Worm (Caenorhabditis elegans) whole organism, young adult: ENCODE results near the gene npp-15.

Experiments
- ama-1 ChIP-seq, 3 experiments: fragments of 150-350 bp in 1 of 3; sonication (generic microtip) in 2 of 3; optimal IDR thresholded peaks; 2 replicates each; lab custom pipeline; 2014 to 2018; ENCODE audit warnings: missing biosample characterization in 2 of 3, missing genetic modification characterization in 2 of 3, missing genetic modification reagents in 2 of 3
- athp-1 ChIP-seq: sonication (generic microtip); optimal IDR thresholded peaks from 2 replicates; lab custom pipeline; 2017; ENCODE audit warnings: mild to moderate bottlenecking, missing genetic modification characterization, missing compliant biosample characterization
- attf-6 ChIP-seq: fragments of 200-800 bp; sonication (Bioruptor generic); IDR thresholded peaks from 2 replicates; pipeline ENCODE4 v1.3.6; 2022; ENCODE audit warnings: missing genetic modification reagents, missing genetic modification characterization, missing compliant biosample characterization
- cebp-2 ChIP-seq: fragments of 200-800 bp; sonication (Bioruptor generic); IDR thresholded peaks from 2 replicates; pipeline ENCODE4 v1.3.6; 2022; ENCODE audit warnings: missing genetic modification characterization, missing compliant biosample characterization
- hmg-1.2 ChIP-seq: fragments of 200-800 bp; sonication (Bioruptor generic); IDR thresholded peaks from 2 replicates; pipeline ENCODE4 v1.3.6; 2022; ENCODE audit warnings: missing genetic modification reagents, missing genetic modification characterization, missing compliant biosample characterization
- hmg-20 ChIP-seq: fragments of 200-800 bp; sonication (Bioruptor generic); IDR thresholded peaks from 2 replicates; pipeline ENCODE4 v1.3.6; 2022; ENCODE audit warnings: missing genetic modification reagents, missing genetic modification characterization, missing compliant biosample characterization
- lsl-1 ChIP-seq: fragments of 200-800 bp; sonication (Bioruptor generic); optimal IDR thresholded peaks from 2 replicates; lab custom pipeline; 2018; ENCODE audit warnings: mild to moderate bottlenecking, missing genetic modification characterization, moderate library complexity, missing compliant biosample characterization
- lsy-27 ChIP-seq: sonication (generic microtip); optimal IDR thresholded peaks from 2 replicates; lab custom pipeline; 2017; ENCODE audit warnings: missing genetic modification characterization, mild to moderate bottlenecking, missing compliant biosample characterization, antibody characterized with exemption, missing genotype, borderline replicate concordance; ENCODE audit not compliant: insufficient read depth
- nfya-2 ChIP-seq: fragments of 200-800 bp; sonication (Bioruptor generic); IDR thresholded peaks from 2 replicates; pipeline ENCODE4 v1.3.6; 2022; ENCODE audit warnings: missing genetic modification reagents, missing genetic modification characterization, missing compliant biosample characterization
- pha-4 ChIP-seq: fragments of 150-350 bp; sonication (generic microtip); optimal IDR thresholded peaks from 2 replicates; lab custom pipeline; 2014; ENCODE audit warnings: missing biosample characterization, missing genetic modification reagents, missing genetic modification characterization
- tbx-9 ChIP-seq: sonication (generic microtip); optimal IDR thresholded peaks from 2 replicates; lab custom pipeline; 2016; ENCODE audit warnings: borderline replicate concordance, missing genetic modification characterization, inconsistent platforms, missing compliant biosample characterization
- unc-62 ChIP-seq: fragments of 150-350 bp; optimal IDR thresholded peaks from 2 replicates; lab custom pipeline; 2014; ENCODE audit warnings: missing biosample characterization, missing genetic modification reagents, missing genetic modification characterization
- ztf-22 ChIP-seq: fragments of 200-800 bp; sonication (Bioruptor generic); optimal IDR thresholded peaks from 2 replicates; lab custom pipeline; 2018; ENCODE audit warnings: mild to moderate bottlenecking, missing genetic modification characterization, moderate library complexity, missing compliant biosample characterization

DNA sequence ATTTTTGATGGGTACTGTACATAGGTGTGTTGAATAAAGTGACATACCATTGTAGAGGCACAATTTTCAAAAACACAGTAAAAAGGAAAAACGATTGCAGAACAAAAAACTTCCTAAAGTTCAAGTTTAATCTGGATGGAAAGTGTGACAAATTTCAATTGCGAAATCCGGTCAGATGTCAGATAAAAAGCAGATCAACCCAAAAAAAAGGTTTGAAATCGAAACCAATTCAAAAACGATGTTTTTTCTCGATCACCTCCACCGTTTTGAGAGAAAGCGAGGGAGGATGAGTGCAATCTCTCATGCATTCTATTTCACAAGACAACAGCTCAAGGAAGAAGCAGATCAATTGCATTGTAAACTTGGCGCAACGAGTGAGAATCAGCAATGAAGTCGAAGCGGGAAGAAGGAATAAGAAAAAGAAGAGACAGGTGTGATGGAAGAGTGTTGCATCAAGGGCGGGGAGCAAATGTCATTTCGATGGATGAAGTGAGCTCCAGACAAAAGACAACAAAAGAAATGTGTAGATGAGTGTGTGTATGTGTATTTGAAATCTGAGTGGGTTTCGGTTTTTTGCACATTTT, 48.6 kb upstream of the npp-15 start:
- TF ChIP-seq tbx-9 (tag; lab: Kevin White, UChicago) (no peak), nfya-2 (GFP tag; lab: Robert Waterston, UW) (no peak), hmg-1.2 (GFP tag; lab: Robert Waterston, UW) (no peak), ztf-22 (GFP tag; lab: Kevin White, UChicago) (no peak), hmg-20 (GFP tag; lab: Robert Waterston, UW) (no peak), athp-1 (no peak), cebp-2 (GFP tag; lab: Robert Waterston, UW) (no peak), attf-6 (GFP tag; lab: Robert Waterston, UW) (no peak), unc-62 (GFP tag; lab: Kevin White, UChicago) (no peak), lsy-27 (no peak), ama-1 (optimal IDR thresholded peaks at IDR 0.05; lab: Kevin White, UChicago) (no peak), ama-1 (GFP tag; optimal IDR thresholded peaks at IDR 0.05; lab: Kevin White, UChicago) (no peak), pha-4 (tag; lab: Kevin White, UChicago) (no peak), lsl-1 (GFP tag; lab: Kevin White, UChicago) (no peak)
